Worm (Caenorhabditis elegans): ENCODE results near the gene endu-2.

- TF ChIP-seq lir-3 (tag; optimal IDR thresholded peaks at IDR 0.05; ENCODE audit: poor library complexity): no peak
- no peak for TF ChIP-seq nhr-237 (tag; optimal IDR thresholded peaks at IDR 0.05)
- no peak for TF ChIP-seq elt-2 (tag; optimal IDR thresholded peaks at IDR 0.05)
- TF ChIP-seq sup-37 (GFP tag; optimal IDR thresholded peaks at IDR 0.05): no peak
- no peak for TF ChIP-seq egl-27 (tag; optimal IDR thresholded peaks at IDR 0.05)
- no peak for TF ChIP-seq mdl-1 (tag; optimal IDR thresholded peaks at IDR 0.05)
- TF ChIP-seq ztf-11 (tag; optimal IDR thresholded peaks at IDR 0.05): no peak
- TF ChIP-seq nhr-47 (tag; optimal IDR thresholded peaks at IDR 0.05): no peak
- no peak for TF ChIP-seq ama-1 (optimal IDR thresholded peaks at IDR 0.05)
Measured at ce11 chrX:8261125-8261684, 19.1 kb downstream of the endu-2 start, which contains the start of gene M60.7.
